Worm (Caenorhabditis elegans): Measurements from ENCODE around the gene R74.8.

DNA sequence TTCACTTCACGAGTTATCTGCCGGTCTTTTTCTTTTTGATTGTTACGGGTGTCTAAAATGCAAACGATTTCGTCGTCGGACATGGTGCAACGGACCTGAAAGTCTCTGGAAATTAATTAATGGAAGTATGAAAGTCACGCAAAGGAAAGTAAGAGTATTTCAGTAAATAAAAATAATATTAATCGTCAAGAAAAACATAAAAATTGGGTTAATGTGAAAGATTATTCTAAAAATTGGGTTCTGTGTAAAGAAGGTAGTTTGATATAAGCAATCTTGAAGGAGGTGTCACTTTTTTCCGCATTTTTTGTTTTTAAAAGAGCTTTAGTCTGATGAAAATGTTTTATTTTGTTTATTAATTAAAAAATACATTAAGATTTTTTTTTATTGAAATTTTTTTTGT, 48.8 kb upstream of the R74.8 start, which contains the start of gene C16C10.9:
- TF ChIP-seq Y105C5A.15 (GFP tag; IDR thresholded peaks at IDR 0.05) (no peak), hif-1 (tag; optimal IDR thresholded peaks at IDR 0.05) (no peak), ztf-11 (tag; optimal IDR thresholded peaks at IDR 0.05) (no peak), gei-8 (GFP tag; optimal IDR thresholded peaks at IDR 0.05) (no peak), F10B5.3 (tag; optimal IDR thresholded peaks at IDR 0.05) (no peak), mdl-1 (tag; optimal IDR thresholded peaks at IDR 0.05) (no peak), ceh-28 (tag; optimal IDR thresholded peaks at IDR 0.05) (no peak), jun-1 (tag; optimal IDR thresholded peaks at IDR 0.05) (no peak), fkh-10 (GFP tag; optimal IDR thresholded peaks at IDR 0.05) (no peak), dmd-8 (GFP tag; IDR thresholded peaks at IDR 0.05) (no peak)
